Fruit fly (Drosophila melanogaster): ENCODE results near the gene dgt1.

- TF ChIP-seq kay (GFP tag; ENCODE audit: borderline replicate concordance) (peak; percentile 57), CG7045 (GFP tag; optimal IDR thresholded peaks at IDR 0.05) (no peak), toe (GFP tag; optimal IDR thresholded peaks at IDR 0.05) (no peak)
These were observed 18.5 kb upstream of the dgt1 start for dm6 chr3R:29875830-29876229.

Data from whole organism, adult.